Worm (Caenorhabditis elegans) whole organism, late embryonic: Measurements from ENCODE around the gene nspa-8.

ENCODE experiments used
- K09A11.1 ChIP-seq: sonication (generic microtip); optimal IDR thresholded peaks from 2 replicates; lab custom pipeline; 2017; ENCODE audit warnings: antibody characterized with exemption, mild to moderate bottlenecking, missing genetic modification characterization, missing compliant biosample characterization; ENCODE audit not compliant: insufficient read depth
- ceh-19 ChIP-seq: fragments of 200-800 bp; sonication (Bioruptor generic); optimal IDR thresholded peaks from 2 replicates; lab custom pipeline; 2018; ENCODE audit warnings: mild to moderate bottlenecking, missing genetic modification characterization, missing compliant biosample characterization
- dve-1 ChIP-seq: sonication (generic microtip); optimal IDR thresholded peaks from 2 replicates; lab custom pipeline; 2017; ENCODE audit warnings: antibody characterized with exemption, mild to moderate bottlenecking, missing genetic modification characterization, missing compliant biosample characterization
- nfya-1 ChIP-seq: sonication (generic microtip); optimal IDR thresholded peaks from 2 replicates; lab custom pipeline; 2017; ENCODE audit warnings: missing genetic modification characterization, mild to moderate bottlenecking, missing compliant biosample characterization, antibody characterized with exemption, moderate library complexity
- pag-3 ChIP-seq: sonication (generic microtip); optimal IDR thresholded peaks from 2 replicates; lab custom pipeline; 2016; ENCODE audit warnings: missing compliant biosample characterization, missing genetic modification characterization, borderline replicate concordance
- pqm-1 ChIP-seq: sonication (generic microtip); optimal IDR thresholded peaks from 2 replicates; lab custom pipeline; 2016; ENCODE audit warnings: missing genetic modification characterization, missing compliant biosample characterization
- tbx-2 ChIP-seq: sonication (generic microtip); optimal IDR thresholded peaks from 2 replicates; lab custom pipeline; 2016; ENCODE audit warnings: missing genetic modification characterization, missing compliant biosample characterization

- TF ChIP-seq pag-3 (tag; lab: Kevin White, UChicago) (no peak), pqm-1 (no peak), nfya-1 (tag; lab: Kevin White, UChicago) (no peak), tbx-2 (tag; lab: Kevin White, UChicago) (no peak), K09A11.1 (tag; lab: Kevin White, UChicago) (no peak), dve-1 (tag; lab: Kevin White, UChicago) (no peak), ceh-19 (GFP tag; lab: Kevin White, UChicago) (no peak)
These were observed 35.1 kb downstream of the nspa-8 start for ce11 chrV:14791703-14792102.
